Fruit fly (Drosophila melanogaster) whole organism, embryonic: ENCODE measurements around the gene Sec5.

ENCODE experiments used
- Abd-B ChIP-seq: fragments of 200-800 bp; sonication (Bioruptor generic); optimal IDR thresholded peaks from 2 replicates; lab custom pipeline; 2018; ENCODE audit warnings: missing biosample characterization, mild to moderate bottlenecking, missing genetic modification characterization, moderate library complexity
- Atf3 ChIP-seq: fragments of 200-800 bp; sonication (Bioruptor generic); optimal IDR thresholded peaks from 3 replicates; lab custom pipeline; 2016; ENCODE audit warnings: missing biosample characterization, missing genetic modification characterization
- C15 ChIP-seq: fragments of 200-800 bp; sonication (Bioruptor generic); IDR thresholded peaks from 3 replicates; pipeline ENCODE4 v1.3.6; 2022; ENCODE audit warnings: missing biosample characterization, missing genetic modification characterization
- CG10366 ChIP-seq: fragments of 200-800 bp; sonication (Bioruptor generic); IDR thresholded peaks from 2 replicates; pipeline ENCODE4 v1.3.6; 2022; ENCODE audit warnings: missing biosample characterization, missing genetic modification characterization
- CG10565 ChIP-seq: fragments of 200-800 bp; sonication (Bioruptor generic); optimal IDR thresholded peaks from 3 replicates; lab custom pipeline; 2016; ENCODE audit warnings: missing biosample characterization, mild to moderate bottlenecking, missing genetic modification characterization
- CG11456 ChIP-seq: fragments of 200-800 bp; sonication (Bioruptor generic); IDR thresholded peaks from 3 replicates; pipeline ENCODE4 v1.3.6; 2022; ENCODE audit warnings: missing biosample characterization, missing genetic modification characterization
- CG12219 ChIP-seq: fragments of 200-800 bp; sonication (Bioruptor generic); optimal IDR thresholded peaks from 3 replicates; lab custom pipeline; 2018; ENCODE audit warnings: missing biosample characterization, mild to moderate bottlenecking, missing genetic modification characterization
- CG12299 ChIP-seq: fragments of 200-800 bp; sonication (Bioruptor generic); optimal IDR thresholded peaks from 2 replicates; lab custom pipeline; 2018; ENCODE audit warnings: missing biosample characterization, mild to moderate bottlenecking, missing genetic modification characterization
- CG13894 ChIP-seq: fragments of 200-800 bp; sonication (Bioruptor generic); optimal IDR thresholded peaks from 3 replicates; lab custom pipeline; 2018; ENCODE audit warnings: missing biosample characterization, mild to moderate bottlenecking, missing genetic modification characterization, moderate library complexity
- CG16815 ChIP-seq: fragments of 200-800 bp; sonication (Bioruptor generic); optimal IDR thresholded peaks from 3 replicates; lab custom pipeline; 2017; ENCODE audit warnings: missing biosample characterization, mild to moderate bottlenecking, missing genetic modification characterization
- CG2116 ChIP-seq: fragments of 200-800 bp; sonication (Bioruptor generic); optimal IDR thresholded peaks from 3 replicates; lab custom pipeline; 2018; ENCODE audit warnings: missing biosample characterization, mild to moderate bottlenecking, missing genetic modification characterization
- CG2199 ChIP-seq: fragments of 200-800 bp; sonication (Bioruptor generic); IDR thresholded peaks from 3 replicates; pipeline ENCODE4 v1.3.6; 2022; ENCODE audit warnings: missing biosample characterization, missing genetic modification characterization
- CG32532 ChIP-seq: fragments of 200-800 bp; sonication (Bioruptor generic); IDR thresholded peaks from 2 replicates; pipeline ENCODE4 v1.3.6; 2022; ENCODE audit warnings: missing biosample characterization, missing genetic modification characterization
- CG6254 ChIP-seq: fragments of 200-800 bp; sonication (Bioruptor generic); optimal IDR thresholded peaks from 3 replicates; lab custom pipeline; 2017; ENCODE audit warnings: mild to moderate bottlenecking, missing biosample characterization, missing genetic modification reagents, missing genetic modification characterization
- CG6689 ChIP-seq: fragments of 200-800 bp; sonication (Bioruptor generic); IDR thresholded peaks from 2 replicates; pipeline ENCODE4 v1.3.6; 2022; ENCODE audit warnings: missing biosample characterization, missing genetic modification characterization
- CG6765 ChIP-seq: fragments of 200-800 bp; sonication (Bioruptor generic); optimal IDR thresholded peaks from 3 replicates; lab custom pipeline; 2017; ENCODE audit warnings: missing biosample characterization, mild to moderate bottlenecking, missing genetic modification characterization
- CG6813 ChIP-seq: fragments of 200-800 bp; sonication (Bioruptor generic); optimal IDR thresholded peaks from 2 replicates; lab custom pipeline; 2017; ENCODE audit warnings: missing biosample characterization, missing genetic modification characterization, mild to moderate bottlenecking, moderate library complexity, missing genetic modification reagents
- CG7556 ChIP-seq: fragments of 200-800 bp; sonication (Bioruptor generic); optimal IDR thresholded peaks from 2 replicates; lab custom pipeline; 2017; ENCODE audit warnings: missing biosample characterization, mild to moderate bottlenecking, missing genetic modification characterization
- CG9437 ChIP-seq: fragments of 200-800 bp; sonication (Bioruptor generic); optimal IDR thresholded peaks from 2 replicates; lab custom pipeline; 2018; ENCODE audit warnings: missing biosample characterization, mild to moderate bottlenecking, missing genetic modification characterization
- D19A ChIP-seq: fragments of 200-800 bp; optimal IDR thresholded peaks from 3 replicates; lab custom pipeline; 2019; ENCODE audit warnings: missing biosample characterization, mild to moderate bottlenecking, missing genetic modification characterization, moderate library complexity
- ERR ChIP-seq: fragments of 200-800 bp; sonication (Bioruptor generic); optimal IDR thresholded peaks from 2 replicates; lab custom pipeline; 2016; ENCODE audit warnings: missing biosample characterization, missing genetic modification characterization
- Fer1 ChIP-seq: fragments of 200-800 bp; sonication (Bioruptor generic); optimal IDR thresholded peaks from 2 replicates; lab custom pipeline; 2017; ENCODE audit warnings: missing biosample characterization, mild to moderate bottlenecking, missing genetic modification characterization
- H2.0 ChIP-seq: fragments of 200-800 bp; sonication (Bioruptor generic); IDR thresholded peaks from 2 replicates; pipeline ENCODE4 v1.3.6; 2022; ENCODE audit warnings: missing biosample characterization, missing genetic modification characterization
- HmgZ ChIP-seq: fragments of 200-800 bp; sonication (Bioruptor generic); optimal IDR thresholded peaks from 2 replicates; lab custom pipeline; 2018; ENCODE audit warnings: missing biosample characterization, mild to moderate bottlenecking, missing genetic modification characterization
- Hmr ChIP-seq: fragments of 200-800 bp; sonication (Bioruptor generic); optimal IDR thresholded peaks from 3 replicates; lab custom pipeline; 2017; ENCODE audit warnings: mild to moderate bottlenecking, missing biosample characterization, missing genetic modification reagents, missing genetic modification characterization
- Mrtf ChIP-seq: fragments of 200-800 bp; sonication (Bioruptor generic); IDR thresholded peaks from 3 replicates; pipeline ENCODE4 v1.3.6; 2022; ENCODE audit warnings: missing biosample characterization, missing genetic modification characterization
- Rfx ChIP-seq: fragments of 200-800 bp; sonication (Bioruptor generic); IDR thresholded peaks from 2 replicates; pipeline ENCODE4 v1.3.6; 2022; ENCODE audit warnings: missing biosample characterization, missing genetic modification characterization
- Rx ChIP-seq: fragments of 200-800 bp; sonication (Bioruptor generic); IDR thresholded peaks from 2 replicates; pipeline ENCODE4 v1.3.6; 2022; ENCODE audit warnings: missing biosample characterization, missing genetic modification characterization
- Sry-β ChIP-seq: fragments of 200-800 bp; sonication (Bioruptor generic); optimal IDR thresholded peaks from 2 replicates; lab custom pipeline; 2018; ENCODE audit warnings: missing biosample characterization, mild to moderate bottlenecking, missing genetic modification characterization, moderate library complexity
- Ssrp ChIP-seq: fragments of 200-800 bp; sonication (Bioruptor generic); optimal IDR thresholded peaks from 2 replicates; lab custom pipeline; 2018; ENCODE audit warnings: missing biosample characterization, mild to moderate bottlenecking, missing genetic modification characterization, moderate library complexity
- Xrp1 ChIP-seq: fragments of 200-800 bp; sonication (Bioruptor generic); IDR thresholded peaks from 2 replicates; pipeline ENCODE4 v1.3.6; 2022; ENCODE audit warnings: missing biosample characterization, missing genetic modification characterization
- az2 ChIP-seq: fragments of 200-800 bp; sonication (Bioruptor generic); optimal IDR thresholded peaks from 3 replicates; lab custom pipeline; 2016; ENCODE audit warnings: missing biosample characterization, missing genetic modification characterization
- bab2 ChIP-seq: fragments of 200-800 bp; sonication (Bioruptor generic); optimal IDR thresholded peaks from 2 replicates; lab custom pipeline; 2016; ENCODE audit warnings: missing biosample characterization, missing genetic modification characterization
- btn ChIP-seq: fragments of 200-800 bp; sonication (Bioruptor generic); optimal IDR thresholded peaks from 2 replicates; lab custom pipeline; 2016; ENCODE audit warnings: missing biosample characterization, missing genetic modification characterization
- chn ChIP-seq: fragments of 200-800 bp; sonication (Bioruptor generic); optimal IDR thresholded peaks from 2 replicates; lab custom pipeline; 2016; ENCODE audit warnings: missing biosample characterization, missing genetic modification characterization
- h ChIP-seq: fragments of >200 bp; optimal IDR thresholded peaks from 2 replicates; lab custom pipeline; 2017
- hb ChIP-seq: fragments of 200-800 bp; sonication (Bioruptor generic); IDR thresholded peaks from 3 replicates; pipeline ENCODE4 v1.3.6; 2022; ENCODE audit warnings: missing biosample characterization, missing genetic modification characterization; ENCODE audit not compliant: partially characterized antibody
- ind ChIP-seq: fragments of 200-800 bp; sonication (Bioruptor generic); optimal IDR thresholded peaks from 3 replicates; lab custom pipeline; 2016; ENCODE audit warnings: missing biosample characterization, missing genetic modification characterization
- ken ChIP-seq: fragments of 200-800 bp; sonication (Bioruptor generic); IDR thresholded peaks from 3 replicates; pipeline ENCODE4 v1.3.6; 2022; ENCODE audit warnings: missing biosample characterization, missing genetic modification characterization
- mirr ChIP-seq: fragments of 200-800 bp; sonication (Bioruptor generic); optimal IDR thresholded peaks from 3 replicates; lab custom pipeline; 2018; ENCODE audit warnings: missing biosample characterization, mild to moderate bottlenecking, missing genetic modification characterization
- odd ChIP-seq: fragments of 200-800 bp; sonication (Bioruptor generic); optimal IDR thresholded peaks from 2 replicates; lab custom pipeline; 2017; ENCODE audit warnings: missing biosample characterization, mild to moderate bottlenecking, missing genetic modification characterization
- onecut ChIP-seq: fragments of 200-800 bp; sonication (Bioruptor generic); IDR thresholded peaks from 2 replicates; pipeline ENCODE4 v1.3.6; 2022; ENCODE audit warnings: missing biosample characterization, missing genetic modification characterization
- prd ChIP-seq, 3 experiments: fragments of >200 bp in 2 of 3; fragments of 200-800 bp in 1 of 3; sonication (Bioruptor generic) in 1 of 3; optimal IDR thresholded peaks in 2 of 3; IDR thresholded peaks in 1 of 3; 2 replicates in 2 of 3; 3 replicates in 1 of 3; pipeline versions ENCODE4 v1.3.6 to Lab custom; 2017 to 2022; ENCODE audit warnings: missing biosample characterization in 1 of 3, missing genetic modification characterization in 1 of 3
- pum ChIP-seq: fragments of 200-800 bp; sonication (Bioruptor generic); optimal IDR thresholded peaks from 2 replicates; lab custom pipeline; 2016; ENCODE audit warnings: missing biosample characterization, missing genetic modification characterization
- slp2 ChIP-seq: fragments of 200-800 bp; sonication (Bioruptor generic); optimal IDR thresholded peaks from 2 replicates; lab custom pipeline; 2016; ENCODE audit warnings: missing biosample characterization, missing genetic modification characterization
- stwl ChIP-seq: fragments of 200-800 bp; sonication (Bioruptor generic); optimal IDR thresholded peaks from 3 replicates; lab custom pipeline; 2018; ENCODE audit warnings: missing biosample characterization, mild to moderate bottlenecking, missing genetic modification characterization, moderate library complexity
- tna ChIP-seq: fragments of 200-800 bp; sonication (Bioruptor generic); IDR thresholded peaks from 2 replicates; pipeline ENCODE4 v1.3.6; 2022; ENCODE audit warnings: missing biosample characterization, missing genetic modification characterization; ENCODE audit not compliant: partially characterized antibody
- unpg ChIP-seq: fragments of 200-800 bp; sonication (Bioruptor generic); optimal IDR thresholded peaks from 3 replicates; lab custom pipeline; 2018; ENCODE audit warnings: missing biosample characterization, mild to moderate bottlenecking, missing genetic modification characterization, moderate library complexity
- vvl ChIP-seq: fragments of 200-800 bp; sonication (Bioruptor generic); IDR thresholded peaks from 2 replicates; pipeline ENCODE4 v1.3.6; 2022; ENCODE audit warnings: missing biosample characterization, missing genetic modification characterization
- wek ChIP-seq: fragments of 200-800 bp; sonication (Bioruptor generic); optimal IDR thresholded peaks from 3 replicates; lab custom pipeline; 2018; ENCODE audit warnings: missing biosample characterization, mild to moderate bottlenecking, missing genetic modification characterization, moderate library complexity
- zen2 ChIP-seq: fragments of 200-800 bp; sonication (Bioruptor generic); IDR thresholded peaks from 3 replicates; pipeline ENCODE4 v1.3.6; 2022; ENCODE audit warnings: missing biosample characterization, missing genetic modification characterization; ENCODE audit not compliant: partially characterized antibody

Gene Sec5

dm6 chr2L:3435086-3435485 is 22.0 kb upstream of the Sec5 start (continued):
- TF ChIP-seq mirr (GFP tag; lab: Kevin White, UChicago) = no peak
- TF ChIP-seq zen2 (GFP tag; lab: Robert Waterston, UW) = no peak
- TF ChIP-seq Rfx (GFP tag; lab: Robert Waterston, UW) = peak; percentile 52; the same call in 1 of the 2 replicates
- TF ChIP-seq tna (GFP tag; lab: Robert Waterston, UW) = no peak
- TF ChIP-seq hb (GFP tag; lab: Robert Waterston, UW) = no peak
- TF ChIP-seq CG11456 (GFP tag; lab: Robert Waterston, UW) = peak; percentile 46; the same call in 1 of the 3 replicates
- TF ChIP-seq CG7556 (GFP tag; lab: Kevin White, UChicago) = peak; percentile 39
- no peak for TF ChIP-seq slp2 (GFP tag; lab: Kevin White, UChicago)
- TF ChIP-seq chn (GFP tag; lab: Kevin White, UChicago) = peak; percentile 9
- no peak for TF ChIP-seq CG10565
- TF ChIP-seq Mrtf (GFP tag; lab: Robert Waterston, UW) = peak; percentile 42; the same call in 1 of the 3 replicates
- TF ChIP-seq CG10366 (GFP tag; lab: Robert Waterston, UW) = peak; percentile 47
- no peak for TF ChIP-seq Fer1 (GFP tag; lab: Kevin White, UChicago)
- TF ChIP-seq H2.0 (GFP tag; lab: Robert Waterston, UW) = peak; percentile 19; the same call in 1 of the 2 replicates
- no peak for TF ChIP-seq CG13894 (tag; lab: Kevin White, UChicago)
- no peak for TF ChIP-seq stwl (tag; lab: Kevin White, UChicago)
- TF ChIP-seq h (lab: Kevin White, UChicago) = no peak
- peak; percentile 59 for TF ChIP-seq onecut
- peak; percentile 55 for TF ChIP-seq ind
- TF ChIP-seq wek (GFP tag; lab: Kevin White, UChicago) = no peak
- no peak for TF ChIP-seq bab2 (GFP tag; lab: Kevin White, UChicago)
- TF ChIP-seq Abd-B (GFP tag; lab: Kevin White, UChicago) = peak; percentile 54
- TF ChIP-seq Xrp1 (GFP tag; lab: Robert Waterston, UW) = peak; percentile 63
- no peak for TF ChIP-seq CG12219
- no peak for TF ChIP-seq prd (optimal IDR thresholded peaks at IDR 0.05; lab: Kevin White, UChicago)
- TF ChIP-seq prd (GFP tag; IDR thresholded peaks at IDR 0.05; lab: Robert Waterston, UW) = peak; percentile 76
- TF ChIP-seq Hmr (GFP tag; lab: Kevin White, UChicago) = peak; percentile 53
- TF ChIP-seq az2 (GFP tag; lab: Kevin White, UChicago) = peak; percentile 37
- TF ChIP-seq D19A = peak; percentile 8
- TF ChIP-seq pum (GFP tag; lab: Kevin White, UChicago) = peak; percentile 13
- TF ChIP-seq ERR = no peak
- TF ChIP-seq CG6765 = no peak
- no peak for TF ChIP-seq Sry-β (GFP tag; lab: Kevin White, UChicago)
- no peak for TF ChIP-seq CG2199 (GFP tag; lab: Robert Waterston, UW)
- TF ChIP-seq unpg = peak; percentile 42
- no peak for TF ChIP-seq odd (GFP tag; lab: Kevin White, UChicago)
- peak; percentile 22 for TF ChIP-seq CG16815
- no peak for TF ChIP-seq CG9437 (GFP tag; lab: Kevin White, UChicago)
- TF ChIP-seq CG6254 (GFP tag; lab: Kevin White, UChicago) = peak; percentile 39
- no peak for TF ChIP-seq CG12299 (tag; lab: Kevin White, UChicago)
- TF ChIP-seq CG6813 (GFP tag; lab: Kevin White, UChicago) = peak; percentile 28
- no peak for TF ChIP-seq btn (GFP tag; lab: Kevin White, UChicago)
- no peak for TF ChIP-seq CG2116
- TF ChIP-seq CG32532 = 0 out of 2 replicates have a peak, but pooled peaks have one; percentile 25
- no peak for TF ChIP-seq C15 (GFP tag; lab: Robert Waterston, UW)
- TF ChIP-seq CG6689 (GFP tag; lab: Robert Waterston, UW) = peak; percentile 70
- TF ChIP-seq Ssrp (tag; lab: Kevin White, UChicago) = no peak
- peak; percentile 51; the same call in 1 of the 3 replicates for TF ChIP-seq ken (GFP tag; lab: Robert Waterston, UW)
- peak; percentile 62 for TF ChIP-seq vvl (GFP tag; lab: Robert Waterston, UW)
- TF ChIP-seq Atf3 (GFP tag; lab: Kevin White, UChicago) = no peak
- TF ChIP-seq HmgZ (tag; lab: Kevin White, UChicago) = no peak
- peak; percentile 54 for TF ChIP-seq Rx (GFP tag; lab: Robert Waterston, UW)
